Worm (Caenorhabditis elegans): ENCODE results near the gene F38E1.6.

DNA sequence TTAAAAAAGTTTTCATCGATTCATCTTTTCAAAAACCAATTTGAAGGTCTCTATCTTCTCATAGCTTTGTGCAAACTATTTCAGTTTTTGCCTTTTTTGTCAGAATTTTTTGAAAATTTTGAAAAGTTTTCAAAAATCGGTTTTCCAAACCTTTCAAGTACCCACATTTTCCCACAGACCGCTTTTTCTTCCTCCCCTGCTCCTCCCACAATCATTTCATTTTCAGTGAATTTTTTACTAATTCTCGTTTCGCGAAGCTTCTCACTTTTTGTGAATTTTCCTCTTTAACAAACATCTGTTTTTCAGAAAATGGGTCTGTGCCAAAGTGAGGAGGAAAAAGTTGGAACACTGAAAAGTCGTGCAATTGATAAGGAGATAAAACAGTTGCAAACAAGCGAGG is 10.8 kb downstream of the F38E1.6 start, which contains the start of gene gpa-2:
- TF ChIP-seq hlh-26 (GFP tag; conservative IDR thresholded peaks at IDR 0.05) = no peak
- no peak for TF ChIP-seq bed-1 (GFP tag; IDR thresholded peaks at IDR 0.05)
- TF ChIP-seq sdz-38 (tag; optimal IDR thresholded peaks at IDR 0.05) = no peak

All from whole organism, young adult.